Worm (Caenorhabditis elegans): ENCODE measurements around the gene irld-6.

DNA sequence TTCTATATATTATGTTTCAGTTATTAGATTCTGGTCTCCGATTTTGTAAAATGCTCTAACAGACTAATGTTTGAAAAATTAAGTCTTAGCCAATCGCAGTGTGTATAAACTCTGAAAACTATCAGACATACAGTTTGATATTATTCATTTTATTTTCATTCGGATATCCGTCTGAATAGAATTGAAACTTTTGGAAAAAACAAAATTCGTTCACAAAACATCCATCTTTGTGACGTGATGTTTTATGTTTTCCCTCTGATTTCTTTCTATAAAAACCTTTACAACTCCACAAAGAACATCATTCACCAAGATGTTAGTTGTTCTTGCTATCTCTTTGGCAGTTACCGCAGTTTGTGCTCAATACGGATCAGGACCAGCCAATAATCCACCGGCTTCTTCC, 36.9 kb upstream of the irld-6 start, which contains the start of gene ule-3:
- no peak for TF ChIP-seq nhr-76 (tag; optimal IDR thresholded peaks at IDR 0.05)
- TF ChIP-seq zag-1 (tag; optimal IDR thresholded peaks at IDR 0.05): no peak
- no peak for TF ChIP-seq fkh-10 (GFP tag; optimal IDR thresholded peaks at IDR 0.05)
- no peak for TF ChIP-seq nfya-1 (tag; optimal IDR thresholded peaks at IDR 0.05; ENCODE audit: insufficient read depth)
- TF ChIP-seq ama-1 (optimal IDR thresholded peaks at IDR 0.05): no peak
- TF ChIP-seq pqm-1 (tag; optimal IDR thresholded peaks at IDR 0.05): no peak
- TF ChIP-seq eor-1 (tag; optimal IDR thresholded peaks at IDR 0.05): no peak
- TF ChIP-seq ceh-9 (tag; optimal IDR thresholded peaks at IDR 0.05): no peak
- TF ChIP-seq unc-62 (GFP tag; optimal IDR thresholded peaks at IDR 0.05): no peak

Measured in whole organism, L3 larva.